Fruit fly (Drosophila melanogaster): ENCODE measurements around the gene dnt.

Gene dnt

dm6 chr2L:19313442-19313841, 49.6 kb downstream of the dnt start (continued):
- TF ChIP-seq CG16863 (GFP tag; optimal IDR thresholded peaks at IDR 0.05) (no peak), CG6175 (GFP tag; IDR thresholded peaks at IDR 0.05) (no peak), fd64A (GFP tag; optimal IDR thresholded peaks at IDR 0.05) (no peak), ci (GFP tag; IDR thresholded peaks at IDR 0.05) (peak; percentile 37; the same call in 1 of the 3 replicates), CG8089 (GFP tag; optimal IDR thresholded peaks at IDR 0.05) (no peak), NC2α (GFP tag; optimal IDR thresholded peaks at IDR 0.05) (no peak), CG9876 (GFP tag; optimal IDR thresholded peaks at IDR 0.05) (no peak), Drgx (GFP tag; IDR thresholded peaks at IDR 0.05) (no peak), CG15514 (GFP tag; optimal IDR thresholded peaks at IDR 0.05) (no peak), bbx (GFP tag; IDR thresholded peaks at IDR 0.05; ENCODE audit: partially characterized antibody) (no peak), inv (GFP tag; IDR thresholded peaks at IDR 0.05; ENCODE audit: partially characterized antibody) (no peak), CG6254 (GFP tag; optimal IDR thresholded peaks at IDR 0.05) (peak; percentile 8), chm (GFP tag; IDR thresholded peaks at IDR 0.05) (no peak), CG13424 (tag; optimal IDR thresholded peaks at IDR 0.05) (no peak), ap (GFP tag; IDR thresholded peaks at IDR 0.05) (no peak), Hr3 (GFP tag; optimal IDR thresholded peaks at IDR 0.05) (no peak), wdn (GFP tag; IDR thresholded peaks at IDR 0.05) (no peak), Neu2 (GFP tag; optimal IDR thresholded peaks at IDR 0.05; ENCODE audit: borderline replicate concordance) (no peak), CG12104 (GFP tag; optimal IDR thresholded peaks at IDR 0.05) (no peak), CG7786 (GFP tag; optimal IDR thresholded peaks at IDR 0.05) (no peak), bigmax (GFP tag; optimal IDR thresholded peaks at IDR 0.05) (no peak), CG11695 (GFP tag; IDR thresholded peaks at IDR 0.05) (no peak), scrt (GFP tag; optimal IDR thresholded peaks at IDR 0.05) (no peak), CG4360 (GFP tag; IDR thresholded peaks at IDR 0.05) (0 out of 2 replicates have a peak, but pooled peaks have one; percentile 40), CG12942 (GFP tag; optimal IDR thresholded peaks at IDR 0.05) (no peak), yki (optimal IDR thresholded peaks at IDR 0.05) (no peak), Vsx1 (GFP tag; optimal IDR thresholded peaks at IDR 0.05) (no peak), CG17186 (GFP tag; optimal IDR thresholded peaks at IDR 0.05) (no peak), Dll (GFP tag; IDR thresholded peaks at IDR 0.05; ENCODE audit: partially characterized antibody) (0 out of 4 replicates have a peak, but pooled peaks have one; percentile 11), CG8478 (optimal IDR thresholded peaks at IDR 0.05) (peak; percentile 1), Elba2 (GFP tag; optimal IDR thresholded peaks at IDR 0.05) (no peak), CG14667 (GFP tag; IDR thresholded peaks at IDR 0.05) (no peak), Gsc (GFP tag; IDR thresholded peaks at IDR 0.05) (no peak), CG1792 (GFP tag; optimal IDR thresholded peaks at IDR 0.05) (no peak), bcd (GFP tag; optimal IDR thresholded peaks at IDR 0.05) (no peak), Awh (GFP tag; IDR thresholded peaks at IDR 0.05) (no peak), CG14710 (tag; optimal IDR thresholded peaks at IDR 0.05) (no peak), Aef1 (GFP tag; IDR thresholded peaks at IDR 0.05) (no peak), CG3995 (GFP tag; optimal IDR thresholded peaks at IDR 0.05) (no peak), Ravus (GFP tag; IDR thresholded peaks at IDR 0.05) (no peak), knrl (GFP tag; IDR thresholded peaks at IDR 0.05; ENCODE audit: partially characterized antibody) (no peak), ATbp (GFP tag; optimal IDR thresholded peaks at IDR 0.05) (no peak), CG11456 (GFP tag; IDR thresholded peaks at IDR 0.05) (no peak), CG9932 (GFP tag; IDR thresholded peaks at IDR 0.05) (no peak), CG3726 (GFP tag; IDR thresholded peaks at IDR 0.05) (no peak), Myb (GFP tag; optimal IDR thresholded peaks at IDR 0.05) (no peak), CG4424 (GFP tag; optimal IDR thresholded peaks at IDR 0.05) (no peak), CG3407 (GFP tag; optimal IDR thresholded peaks at IDR 0.05) (no peak), sob (GFP tag; IDR thresholded peaks at IDR 0.05) (no peak), CG18262 (tag; optimal IDR thresholded peaks at IDR 0.05) (no peak), slp2 (GFP tag; optimal IDR thresholded peaks at IDR 0.05) (no peak), CG2199 (GFP tag; IDR thresholded peaks at IDR 0.05) (peak; percentile 91), shn (GFP tag; optimal IDR thresholded peaks at IDR 0.05) (no peak)

All from whole organism, embryonic.